Fruit fly (Drosophila melanogaster) whole organism, prepupa: ENCODE results near the gene C901.

Experiments
- Blimp-1 ChIP-seq: fragments of 200-800 bp; sonication (Bioruptor generic); optimal IDR thresholded peaks from 3 replicates; lab custom pipeline; 2017; ENCODE audit warnings: missing biosample characterization, missing genetic modification characterization, mild to moderate bottlenecking, moderate library complexity, missing genetic modification reagents
- CG10669 ChIP-seq: fragments of 200-800 bp; sonication (Bioruptor generic); optimal IDR thresholded peaks from 3 replicates; lab custom pipeline; 2018; ENCODE audit warnings: missing biosample characterization, mild to moderate bottlenecking, missing genetic modification characterization, moderate library complexity
- CG11762 ChIP-seq: fragments of 200-800 bp; sonication (Bioruptor generic); optimal IDR thresholded peaks from 3 replicates; lab custom pipeline; 2016; ENCODE audit warnings: missing biosample characterization, missing genetic modification characterization; ENCODE audit not compliant: insufficient read depth
- CG11902 ChIP-seq: fragments of 200-800 bp; sonication (Bioruptor generic); optimal IDR thresholded peaks from 3 replicates; lab custom pipeline; 2016; ENCODE audit warnings: missing biosample characterization, missing genetic modification characterization
- CG15336 ChIP-seq: fragments of 200-800 bp; sonication (Bioruptor generic); IDR thresholded peaks from 2 replicates; pipeline ENCODE4 v1.3.6; 2022; ENCODE audit warnings: missing biosample characterization, missing genetic modification characterization
- CG1621 ChIP-seq: fragments of 200-800 bp; sonication (Bioruptor generic); optimal IDR thresholded peaks from 3 replicates; lab custom pipeline; 2018; ENCODE audit warnings: missing biosample characterization, mild to moderate bottlenecking, missing genetic modification characterization
- CG16779 ChIP-seq: fragments of 200-800 bp; sonication (Bioruptor generic); optimal IDR thresholded peaks from 3 replicates; lab custom pipeline; 2017; ENCODE audit warnings: missing biosample characterization, mild to moderate bottlenecking, missing genetic modification characterization
- CG3032 ChIP-seq: fragments of 200-800 bp; optimal IDR thresholded peaks from 2 replicates; lab custom pipeline; 2019; ENCODE audit warnings: missing biosample characterization, mild to moderate bottlenecking, missing genetic modification characterization, moderate library complexity
- CG31627 ChIP-seq: fragments of 200-800 bp; sonication (Bioruptor generic); optimal IDR thresholded peaks from 3 replicates; lab custom pipeline; 2016; ENCODE audit warnings: missing biosample characterization, missing genetic modification characterization
- CG32006 ChIP-seq: fragments of 200-800 bp; sonication (Bioruptor generic); optimal IDR thresholded peaks from 3 replicates; lab custom pipeline; 2017; ENCODE audit warnings: missing biosample characterization, mild to moderate bottlenecking, missing genetic modification characterization
- CG34406 ChIP-seq: fragments of 200-800 bp; sonication (Bioruptor generic); optimal IDR thresholded peaks from 3 replicates; lab custom pipeline; 2016; ENCODE audit warnings: missing biosample characterization, missing genetic modification characterization
- CG4318 ChIP-seq: fragments of 200-800 bp; sonication (Bioruptor generic); optimal IDR thresholded peaks from 3 replicates; lab custom pipeline; 2017; ENCODE audit warnings: missing biosample characterization, mild to moderate bottlenecking, missing genetic modification characterization
- CG6163 ChIP-seq: fragments of 200-800 bp; sonication (Bioruptor generic); IDR thresholded peaks from 3 replicates; pipeline ENCODE4 v1.3.6; 2022; ENCODE audit warnings: missing biosample characterization, missing genetic modification characterization
- CG6276 ChIP-seq: fragments of 200-800 bp; sonication (Bioruptor generic); optimal IDR thresholded peaks from 2 replicates; lab custom pipeline; 2017; ENCODE audit warnings: missing biosample characterization, mild to moderate bottlenecking, missing genetic modification characterization
- CG6808 ChIP-seq: fragments of 200-800 bp; sonication (Bioruptor generic); optimal IDR thresholded peaks from 3 replicates; lab custom pipeline; 2017; ENCODE audit warnings: missing biosample characterization, missing genetic modification characterization, mild to moderate bottlenecking, moderate library complexity, missing genetic modification reagents
- CG7368 ChIP-seq: fragments of 200-800 bp; sonication (Bioruptor generic); optimal IDR thresholded peaks from 3 replicates; lab custom pipeline; 2016; ENCODE audit warnings: missing biosample characterization, missing genetic modification characterization
- CG8119 ChIP-seq: fragments of 200-800 bp; sonication (Bioruptor generic); IDR thresholded peaks from 3 replicates; pipeline ENCODE4 v1.3.6; 2022; ENCODE audit warnings: missing biosample characterization, missing genetic modification characterization
- CG8319 ChIP-seq: fragments of 200-800 bp; sonication (Bioruptor generic); optimal IDR thresholded peaks from 3 replicates; lab custom pipeline; 2016; ENCODE audit warnings: missing biosample characterization, missing genetic modification characterization
- CG8632 ChIP-seq: fragments of 200-800 bp; sonication (Bioruptor generic); optimal IDR thresholded peaks from 3 replicates; lab custom pipeline; 2016; ENCODE audit warnings: missing biosample characterization, missing genetic modification characterization
- CG9139 ChIP-seq: fragments of 200-800 bp; sonication (Bioruptor generic); optimal IDR thresholded peaks from 3 replicates; lab custom pipeline; 2017; ENCODE audit warnings: missing biosample characterization, mild to moderate bottlenecking, missing genetic modification characterization
- Eip75B ChIP-seq: fragments of 200-800 bp; sonication (Bioruptor generic); optimal IDR thresholded peaks from 3 replicates; lab custom pipeline; 2016; ENCODE audit warnings: missing biosample characterization, missing genetic modification characterization
- Eip78C ChIP-seq: fragments of 200-800 bp; sonication (Bioruptor generic); peaks from one replicate; lab custom pipeline; 2016; ENCODE audit warnings: missing biosample characterization, missing genetic modification characterization
- Eip93F ChIP-seq: fragments of 200-800 bp; sonication (Bioruptor generic); optimal IDR thresholded peaks from 2 replicates; lab custom pipeline; 2016; ENCODE audit warnings: missing biosample characterization, mild to moderate bottlenecking, missing genetic modification characterization
- Ets96B ChIP-seq: fragments of 200-800 bp; optimal IDR thresholded peaks from 2 replicates; lab custom pipeline; 2019; ENCODE audit warnings: missing biosample characterization, mild to moderate bottlenecking, missing genetic modification characterization, moderate library complexity
- Gug ChIP-seq: fragments of 200-800 bp; sonication (Bioruptor generic); IDR thresholded peaks from 2 replicates; pipeline ENCODE4 v1.3.6; 2022; ENCODE audit warnings: missing biosample characterization, missing genetic modification characterization
- Hr38 ChIP-seq: sonication (Bioruptor generic); optimal IDR thresholded peaks from 2 replicates; lab custom pipeline; 2016; ENCODE audit warnings: missing biosample characterization, missing genetic modification characterization
- Hr39 ChIP-seq: fragments of 200-800 bp; sonication (Bioruptor generic); optimal IDR thresholded peaks from 2 replicates; lab custom pipeline; 2016; ENCODE audit warnings: missing biosample characterization, missing genetic modification characterization
- Hr4 ChIP-seq: fragments of 200-800 bp; sonication (Bioruptor generic); optimal IDR thresholded peaks from 3 replicates; lab custom pipeline; 2016; ENCODE audit warnings: missing biosample characterization, missing genetic modification characterization
- Lpt ChIP-seq: fragments of 200-800 bp; sonication (Bioruptor generic); optimal IDR thresholded peaks from 3 replicates; lab custom pipeline; 2016; ENCODE audit warnings: missing biosample characterization, missing genetic modification characterization
- Met ChIP-seq: fragments of 200-800 bp; sonication (Bioruptor generic); optimal IDR thresholded peaks from 3 replicates; lab custom pipeline; 2016; ENCODE audit warnings: missing biosample characterization, missing genetic modification characterization
- OdsH ChIP-seq: fragments of 200-800 bp; sonication (Bioruptor generic); optimal IDR thresholded peaks from 3 replicates; lab custom pipeline; 2016; ENCODE audit warnings: missing biosample characterization, missing genetic modification characterization
- Smox ChIP-seq: fragments of 200-800 bp; sonication (Bioruptor generic); optimal IDR thresholded peaks from 3 replicates; lab custom pipeline; 2016; ENCODE audit warnings: missing biosample characterization, missing genetic modification characterization
- Sox102F ChIP-seq: fragments of 200-800 bp; sonication (Bioruptor generic); optimal IDR thresholded peaks from 2 replicates; lab custom pipeline; 2016; ENCODE audit warnings: missing biosample characterization, mild to moderate bottlenecking, missing genetic modification characterization
- Sox15 ChIP-seq: fragments of 200-800 bp; sonication (Bioruptor generic); optimal IDR thresholded peaks from 3 replicates; lab custom pipeline; 2016; ENCODE audit warnings: missing biosample characterization, missing genetic modification characterization
- acj6 ChIP-seq: fragments of 200-800 bp; sonication (Bioruptor generic); optimal IDR thresholded peaks from 3 replicates; lab custom pipeline; 2016; ENCODE audit warnings: missing biosample characterization, missing genetic modification characterization
- cyc ChIP-seq: fragments of 200-800 bp; sonication (Bioruptor generic); optimal IDR thresholded peaks from 3 replicates; lab custom pipeline; 2016; ENCODE audit warnings: missing biosample characterization, missing genetic modification characterization
- dac ChIP-seq: fragments of 200-800 bp; sonication (Bioruptor generic); optimal IDR thresholded peaks from 2 replicates; lab custom pipeline; 2017; ENCODE audit warnings: missing biosample characterization, mild to moderate bottlenecking, missing genetic modification characterization
- eg ChIP-seq: fragments of 200-800 bp; sonication (Bioruptor generic); IDR thresholded peaks from 3 replicates; pipeline ENCODE4 v1.3.6; 2022; ENCODE audit warnings: missing biosample characterization, missing genetic modification characterization
- esn ChIP-seq: fragments of 200-800 bp; sonication (Bioruptor generic); optimal IDR thresholded peaks from 2 replicates; lab custom pipeline; 2016; ENCODE audit warnings: missing biosample characterization, mild to moderate bottlenecking, missing genetic modification characterization, moderate library complexity
- fd85E ChIP-seq: fragments of 200-800 bp; sonication (Bioruptor generic); optimal IDR thresholded peaks from 3 replicates; lab custom pipeline; 2016; ENCODE audit warnings: missing biosample characterization, missing genetic modification characterization
- fkh ChIP-seq: fragments of 200-800 bp; sonication (Bioruptor generic); optimal IDR thresholded peaks from 3 replicates; lab custom pipeline; 2017; ENCODE audit warnings: missing biosample characterization, mild to moderate bottlenecking, missing genetic modification characterization, moderate library complexity
- lz ChIP-seq: fragments of 200-800 bp; sonication (Bioruptor generic); optimal IDR thresholded peaks from 3 replicates; lab custom pipeline; 2016; ENCODE audit warnings: missing biosample characterization, missing genetic modification characterization
- pdm3 ChIP-seq: fragments of 200-800 bp; sonication (Bioruptor generic); optimal IDR thresholded peaks from 3 replicates; lab custom pipeline; 2016; ENCODE audit warnings: missing biosample characterization, missing genetic modification characterization
- salr ChIP-seq, 2 experiments: fragments of 200-800 bp; sonication (Bioruptor generic); optimal IDR thresholded peaks; 3 replicates each; lab custom pipeline; 2016 to 2018; ENCODE audit warnings: missing biosample characterization in 2 of 2, missing genetic modification characterization in 2 of 2, mild to moderate bottlenecking in 1 of 2
- spab ChIP-seq: fragments of 200-800 bp; sonication (Bioruptor generic); optimal IDR thresholded peaks from 2 replicates; lab custom pipeline; 2017; ENCODE audit warnings: missing biosample characterization, mild to moderate bottlenecking, missing genetic modification characterization, missing genetic modification reagents
- ss ChIP-seq, 2 experiments: fragments of 200-800 bp; sonication (Bioruptor generic); optimal IDR thresholded peaks; 2 replicates in 1 of 2; 3 replicates in 1 of 2; lab custom pipeline; 2017 to 2018; ENCODE audit warnings: mild to moderate bottlenecking in 2 of 2, missing biosample characterization in 2 of 2, missing genetic modification characterization in 2 of 2, moderate library complexity in 1 of 2
- svp ChIP-seq: fragments of 200-800 bp; sonication (Bioruptor generic); peaks from one replicate; lab custom pipeline; 2016; ENCODE audit warnings: missing biosample characterization, missing genetic modification characterization
- vri ChIP-seq: fragments of 200-800 bp; sonication (Bioruptor generic); optimal IDR thresholded peaks from 3 replicates; lab custom pipeline; 2016; ENCODE audit warnings: missing biosample characterization, mild to moderate bottlenecking, missing genetic modification characterization

The C901 gene

dm6 chrX:10966978-10967731 lies at the start of gene C901 (continued):
- TF ChIP-seq Hr4 (GFP tag; lab: Kevin White, UChicago) = peak; percentile 64
- peak; percentile 35 for TF ChIP-seq CG3032 (tag; lab: Kevin White, UChicago)
- TF ChIP-seq Lpt (GFP tag; lab: Kevin White, UChicago) = peak; percentile 66
- TF ChIP-seq CG6163 (GFP tag; lab: Robert Waterston, UW) = peak; percentile 55; the same call in 1 of the 3 replicates
- no peak for TF ChIP-seq CG1621 (tag; lab: Kevin White, UChicago)
- TF ChIP-seq Blimp-1 (GFP tag; lab: Kevin White, UChicago) = no peak
- TF ChIP-seq CG6808 = peak; percentile 20
- peak; percentile 18 for TF ChIP-seq cyc (GFP tag; lab: Kevin White, UChicago)
- peak; percentile 77 for TF ChIP-seq CG8632 (GFP tag; lab: Kevin White, UChicago)

- TF ChIP-seq vri (GFP tag; lab: Kevin White, UChicago) (no peak), svp (GFP tag; lab: Kevin White, UChicago) (peak; percentile 24), fd85E (GFP tag; lab: Kevin White, UChicago) (no peak), CG4318 (GFP tag; lab: Kevin White, UChicago) (peak; percentile 66), pdm3 (GFP tag; lab: Kevin White, UChicago) (peak; percentile 54), lz (peak; percentile 10), Ets96B (no peak), Blimp-1 (GFP tag; lab: Kevin White, UChicago) (no peak), CG11762 (GFP tag; lab: Kevin White, UChicago) (peak; percentile 11), CG8632 (GFP tag; lab: Kevin White, UChicago) (peak; percentile 15), OdsH (peak; percentile 54), CG15336 (GFP tag; lab: Robert Waterston, UW) (peak; percentile 78), eg (GFP tag; lab: Robert Waterston, UW) (peak; percentile 51; the same call in 1 of the 3 replicates), CG8319 (GFP tag; lab: Kevin White, UChicago) (no peak), CG8119 (peak; percentile 70), CG10669 (no peak), Eip75B (GFP tag; lab: Kevin White, UChicago) (peak; percentile 12), dac (GFP tag; lab: Kevin White, UChicago) (peak; percentile 41), fkh (GFP tag; lab: Kevin White, UChicago) (no peak), Hr38 (no peak), Gug (no peak), spab (GFP tag; lab: Kevin White, UChicago) (no peak), acj6 (GFP tag; lab: Kevin White, UChicago) (peak; percentile 46), salr (GFP tag; optimal IDR thresholded peaks at IDR 0.05; lab: Kevin White, UChicago) (peak in 1 of 2 experiments; percentile 30), CG32006 (GFP tag; lab: Kevin White, UChicago) (peak; percentile 80), Hr39 (GFP tag; lab: Kevin White, UChicago) (peak; percentile 6), CG3032 (tag; lab: Kevin White, UChicago) (no peak), ss (GFP tag; optimal IDR thresholded peaks at IDR 0.05; lab: Kevin White, UChicago) (no peak), CG16779 (tag; lab: Kevin White, UChicago) (no peak), Smox (GFP tag; lab: Kevin White, UChicago) (peak; percentile 16), CG6276 (GFP tag; lab: Kevin White, UChicago) (peak; percentile 67), Met (GFP tag; lab: Kevin White, UChicago) (no peak), CG1621 (tag; lab: Kevin White, UChicago) (no peak), Eip93F (GFP tag; lab: Kevin White, UChicago) (no peak), CG6808 (no peak), Hr4 (GFP tag; lab: Kevin White, UChicago) (peak; percentile 68), Sox102F (peak; percentile 14), CG34406 (GFP tag; lab: Kevin White, UChicago) (peak; percentile 39), CG31627 (GFP tag; lab: Kevin White, UChicago) (no peak), Sox15 (no peak), CG11902 (GFP tag; lab: Kevin White, UChicago) (no peak), Eip78C (GFP tag; lab: Kevin White, UChicago) (peak; percentile 88), CG9139 (GFP tag; lab: Kevin White, UChicago) (no peak), CG7368 (GFP tag; lab: Kevin White, UChicago) (no peak), esn (GFP tag; lab: Kevin White, UChicago) (peak; percentile 27)
Measured at dm6 chrX:10959912-10960311, 7.0 kb downstream of the C901 start.
